Worm (Caenorhabditis elegans) whole organism, L4 larva: ENCODE measurements around the gene rsa-2.

Experiments
- ama-1 ChIP-seq: fragments of 150-350 bp; optimal IDR thresholded peaks from 2 replicates; lab custom pipeline; 2014; ENCODE audit warnings: inconsistent platforms, mixed read lengths
- daf-12 ChIP-seq: fragments of 150-350 bp; optimal IDR thresholded peaks from 2 replicates; lab custom pipeline; 2014; ENCODE audit warnings: missing biosample characterization, missing genetic modification reagents, missing genetic modification characterization
- egl-27 ChIP-seq: sonication (generic microtip); optimal IDR thresholded peaks from 3 replicates; lab custom pipeline; 2017; ENCODE audit warnings: missing biosample characterization, missing genetic modification reagents, missing genetic modification characterization
- mep-1 ChIP-seq: fragments of 150-350 bp; sonication (generic microtip); optimal IDR thresholded peaks from 3 replicates; lab custom pipeline; 2014; ENCODE audit warnings: missing biosample characterization, missing genetic modification characterization
- nhr-25 ChIP-seq: sonication (generic microtip); optimal IDR thresholded peaks from 2 replicates; lab custom pipeline; 2017; ENCODE audit warnings: missing genetic modification characterization, mild to moderate bottlenecking, missing compliant biosample characterization, antibody characterized with exemption, moderate library complexity, borderline replicate concordance; ENCODE audit not compliant: insufficient read depth
- nhr-28 ChIP-seq: fragments of 150-350 bp; optimal IDR thresholded peaks from 2 replicates; lab custom pipeline; 2014; ENCODE audit warnings: missing biosample characterization, missing genetic modification characterization
- skn-1 ChIP-seq: fragments of 150-350 bp; optimal IDR thresholded peaks from 2 replicates; lab custom pipeline; 2014; ENCODE audit warnings: missing biosample characterization, missing genetic modification characterization
- unc-62 ChIP-seq, 3 experiments: fragments of 150-350 bp in 1 of 3; sonication (generic microtip); optimal IDR thresholded peaks in 2 of 3; peaks in 1 of 3; 1 replicate in 1 of 3; 2 replicates in 2 of 3; lab custom pipeline; 2014 to 2017; ENCODE audit warnings: missing biosample characterization in 3 of 3, missing genetic modification characterization in 3 of 3, missing genetic modification reagents in 3 of 3, missing genotype in 1 of 3

DNA sequence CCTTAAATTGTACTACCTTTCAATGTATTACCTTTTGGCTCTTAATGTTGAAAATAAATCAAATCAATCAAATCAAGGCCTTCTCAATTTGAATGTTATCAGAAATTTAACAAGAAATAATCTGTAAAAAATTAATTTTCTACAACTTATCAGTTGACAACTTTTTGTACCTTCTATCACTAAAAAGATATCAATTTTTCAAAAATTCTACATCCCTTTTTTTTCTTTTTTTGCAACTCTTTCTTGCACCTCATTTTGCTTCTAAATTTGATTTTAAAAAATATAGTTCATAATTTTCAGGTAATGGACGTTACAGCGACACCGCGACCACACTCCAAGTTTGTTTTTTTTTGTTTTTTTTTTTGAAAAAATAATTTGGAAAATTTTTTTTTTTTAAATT is 24.9 kb downstream of the rsa-2 start, which contains the start of gene W09D6.5:
- TF ChIP-seq unc-62 (GFP tag; optimal IDR thresholded peaks at IDR 0.05 in 1 of 2; lab: Kevin White, UChicago) = no peak
- TF ChIP-seq unc-62 (tag; optimal IDR thresholded peaks at IDR 0.05; lab: Kevin White, UChicago) = no peak
- no peak for TF ChIP-seq skn-1 (tag; lab: Kevin White, UChicago)
- TF ChIP-seq nhr-25 = no peak
- TF ChIP-seq mep-1 (tag; lab: Kevin White, UChicago) = no peak
- TF ChIP-seq ama-1 (lab: Kevin White, UChicago) = no peak
- no peak for TF ChIP-seq egl-27 (tag; lab: Kevin White, UChicago)
- TF ChIP-seq nhr-28 (tag; lab: Kevin White, UChicago) = no peak
- TF ChIP-seq daf-12 = no peak
